Worm (Caenorhabditis elegans): ENCODE data around the gene Y42H9AR.2.

The Y42H9AR.2 gene

DNA sequence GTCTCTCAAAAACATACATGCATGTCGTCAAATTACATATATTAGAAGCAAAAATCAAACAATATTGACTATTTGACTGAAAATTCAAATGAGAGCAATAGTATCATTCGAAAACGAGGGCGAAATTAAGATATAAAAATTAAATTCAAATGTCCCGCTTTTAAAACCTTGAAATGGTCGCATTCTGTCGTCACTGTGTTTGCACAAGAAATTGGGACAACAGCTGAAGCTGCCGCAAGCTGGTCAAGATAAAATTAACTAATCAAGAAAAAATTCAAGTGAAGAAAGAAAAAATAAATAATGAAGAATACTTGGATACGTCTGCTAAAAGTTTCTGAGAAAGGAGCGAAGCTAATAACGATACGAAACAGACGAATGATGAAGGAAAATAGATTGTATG, 12.9 kb downstream of the Y42H9AR.2 start:
- TF ChIP-seq ceh-16 (tag; optimal IDR thresholded peaks at IDR 0.05) (no peak), sem-4 (tag; optimal IDR thresholded peaks at IDR 0.05) (peak; percentile 33)

ce11 chrIV:8113161-8113560, 13.5 kb downstream of the Y42H9AR.2 start, which contains the start of gene Y42H9AR.1:
Gene Y42H9AR.1, plus strand, starts transcription at chrIV:8113393.
- TF ChIP-seq zag-1 (tag; optimal IDR thresholded peaks at IDR 0.05) (no peak), nhr-6 (tag; optimal IDR thresholded peaks at IDR 0.05) (no peak), sma-9 (GFP tag; optimal IDR thresholded peaks at IDR 0.05) (no peak), sma-9 (tag; optimal IDR thresholded peaks at IDR 0.05) (no peak), mab-5 (tag; optimal IDR thresholded peaks at IDR 0.05) (peak; percentile 9), C34F6.9 (tag; optimal IDR thresholded peaks at IDR 0.05) (no peak), nhr-11 (tag; optimal IDR thresholded peaks at IDR 0.05) (no peak), lin-13 (GFP tag; optimal IDR thresholded peaks at IDR 0.05) (no peak), ama-1 (optimal IDR thresholded peaks at IDR 0.05) (no peak), crh-2 (tag; optimal IDR thresholded peaks at IDR 0.05) (peak; percentile 86), snpc-4 (tag; optimal IDR thresholded peaks at IDR 0.05) (no peak), nhr-237 (tag; optimal IDR thresholded peaks at IDR 0.05) (no peak), blmp-1 (tag; optimal IDR thresholded peaks at IDR 0.05; ENCODE audit: insufficient read depth) (no peak), mdl-1 (tag; optimal IDR thresholded peaks at IDR 0.05) (peak in 1 of 2 experiments; percentile 51), nhr-25 (tag; optimal IDR thresholded peaks at IDR 0.05) (no peak), peb-1 (tag; optimal IDR thresholded peaks at IDR 0.05) (no peak), elt-1 (tag; optimal IDR thresholded peaks at IDR 0.05) (no peak)

- TF ChIP-seq aly-2 (tag; optimal IDR thresholded peaks at IDR 0.05) (no peak), R02D3.7 (tag; optimal IDR thresholded peaks at IDR 0.05) (no peak)
These were observed 14.8 kb downstream of the Y42H9AR.2 start for ce11 chrIV:8114535-8114934.

DNA sequence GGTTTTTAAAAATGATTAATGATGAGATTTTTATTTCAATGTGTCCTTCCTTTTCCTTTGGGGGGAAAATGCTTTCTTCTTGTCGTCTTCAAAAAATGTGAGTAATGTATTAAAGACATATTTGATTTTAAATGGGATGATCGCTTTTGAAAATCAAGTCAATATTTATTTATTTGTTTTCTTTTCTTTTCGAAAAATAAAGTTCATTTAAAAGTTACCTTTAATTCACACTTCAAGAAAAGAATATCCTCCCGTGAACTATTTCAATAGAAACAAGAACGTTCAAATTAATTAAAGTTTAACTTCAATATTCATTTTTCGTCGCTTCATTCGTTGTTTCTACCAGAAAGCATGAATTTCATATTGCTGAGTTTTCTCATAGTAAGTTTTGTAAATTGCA, 15.8 kb downstream of the Y42H9AR.2 start, which contains the start of gene irld-8:
irld-8 (plus strand) TSS at position 301 of the 400 bp plus-strand sequence.
- no peak for TF ChIP-seq nhr-237 (tag; optimal IDR thresholded peaks at IDR 0.05)
- no peak for TF ChIP-seq alr-1 (tag; optimal IDR thresholded peaks at IDR 0.05)
- no peak for TF ChIP-seq nhr-77 (tag; optimal IDR thresholded peaks at IDR 0.05)
- TF ChIP-seq sma-9 (GFP tag; optimal IDR thresholded peaks at IDR 0.05): no peak
- no peak for TF ChIP-seq sma-9 (tag; optimal IDR thresholded peaks at IDR 0.05)
- no peak for TF ChIP-seq nhr-12 (tag; optimal IDR thresholded peaks at IDR 0.05)
- TF ChIP-seq peb-1 (tag; optimal IDR thresholded peaks at IDR 0.05): no peak
- TF ChIP-seq elt-1 (tag; optimal IDR thresholded peaks at IDR 0.05): no peak
- TF ChIP-seq blmp-1 (tag; optimal IDR thresholded peaks at IDR 0.05; ENCODE audit: insufficient read depth): no peak
- TF ChIP-seq mdl-1 (tag; optimal IDR thresholded peaks at IDR 0.05): no peak
- no peak for TF ChIP-seq lsy-2 (tag; optimal IDR thresholded peaks at IDR 0.05)
- no peak for TF ChIP-seq fos-1 (tag; optimal IDR thresholded peaks at IDR 0.05)
- no peak for TF ChIP-seq lin-39 (tag; optimal IDR thresholded peaks at IDR 0.05)
- TF ChIP-seq sem-4 (tag; optimal IDR thresholded peaks at IDR 0.05): no peak
- no peak for TF ChIP-seq crh-2 (tag; optimal IDR thresholded peaks at IDR 0.05)

- no peak for TF ChIP-seq lin-11 (tag; optimal IDR thresholded peaks at IDR 0.05)
- TF ChIP-seq ztf-11 (tag; optimal IDR thresholded peaks at IDR 0.05): no peak
- no peak for TF ChIP-seq skn-1 (tag; optimal IDR thresholded peaks at IDR 0.05)
- TF ChIP-seq ama-1 (optimal IDR thresholded peaks at IDR 0.05): no peak
- TF ChIP-seq lsy-2 (tag; optimal IDR thresholded peaks at IDR 0.05): no peak
- no peak for TF ChIP-seq ztf-1 (GFP tag; conservative IDR thresholded peaks at IDR 0.05)
- no peak for TF ChIP-seq sma-3 (GFP tag; optimal IDR thresholded peaks at IDR 0.05)
- TF ChIP-seq egl-27 (tag; optimal IDR thresholded peaks at IDR 0.05): no peak
- no peak for TF ChIP-seq zag-1 (tag; optimal IDR thresholded peaks at IDR 0.05)
- TF ChIP-seq nhr-11 (tag; optimal IDR thresholded peaks at IDR 0.05): no peak
- no peak for TF ChIP-seq elt-1 (tag; optimal IDR thresholded peaks at IDR 0.05)
- no peak for TF ChIP-seq snpc-4 (tag; optimal IDR thresholded peaks at IDR 0.05)
- no peak for TF ChIP-seq alr-1 (tag; optimal IDR thresholded peaks at IDR 0.05)
- no peak for TF ChIP-seq mab-5 (tag; optimal IDR thresholded peaks at IDR 0.05)
- TF ChIP-seq sma-9 (GFP tag; optimal IDR thresholded peaks at IDR 0.05): no peak
- TF ChIP-seq sma-9 (tag; optimal IDR thresholded peaks at IDR 0.05): no peak
- TF ChIP-seq ceh-82 (tag; optimal IDR thresholded peaks at IDR 0.05): no peak
These were observed 19.1 kb downstream of the Y42H9AR.2 start, which contains the start of gene F42G8.8 for ce11 chrIV:8118790-8119189. Gene F42G8.8, plus strand, starts transcription at chrIV:8119090.

Data from whole organism, L2 larva.